Worm (Caenorhabditis elegans) whole organism, L3 larva: ENCODE data around the gene B0303.14.
A peak's percentile ranks its signal among the peaks of the same experiment; 100 is the strongest.

Source experiments
- ZK546.5 ChIP-seq: sonication (generic microtip); optimal IDR thresholded peaks from 2 replicates; lab custom pipeline; 2017; ENCODE audit warnings: missing biosample characterization, missing genetic modification characterization
- ama-1 ChIP-seq: fragments of 150-350 bp; optimal IDR thresholded peaks from 2 replicates; lab custom pipeline; 2018
- egl-5 ChIP-seq: fragments of 150-350 bp; optimal IDR thresholded peaks from 2 replicates; lab custom pipeline; 2017; ENCODE audit warnings: missing biosample characterization, missing genetic modification reagents, missing genetic modification characterization, inconsistent platforms
- eor-1 ChIP-seq, 2 experiments: fragments of 150-350 bp; optimal IDR thresholded peaks; 2 replicates each; lab custom pipeline; 2014 to 2018; ENCODE audit warnings: missing biosample characterization in 2 of 2, missing genetic modification characterization in 2 of 2
- fos-1 ChIP-seq: fragments of 150-350 bp; optimal IDR thresholded peaks from 2 replicates; lab custom pipeline; 2014; ENCODE audit warnings: missing biosample characterization, missing genetic modification characterization
- lin-39 ChIP-seq: fragments of 150-350 bp; optimal IDR thresholded peaks from 2 replicates; lab custom pipeline; 2018; ENCODE audit warnings: missing biosample characterization, missing genetic modification reagents, missing genetic modification characterization
- nhr-12 ChIP-seq: fragments of 150-350 bp; optimal IDR thresholded peaks from 2 replicates; lab custom pipeline; 2014; ENCODE audit warnings: missing biosample characterization, missing genetic modification characterization
- nhr-25 ChIP-seq: sonication (generic microtip); optimal IDR thresholded peaks from 2 replicates; lab custom pipeline; 2017; ENCODE audit warnings: missing biosample characterization, missing genetic modification characterization
- nhr-28 ChIP-seq: fragments of 150-350 bp; optimal IDR thresholded peaks from 2 replicates; lab custom pipeline; 2014; ENCODE audit warnings: missing biosample characterization, missing genetic modification characterization
- unc-62 ChIP-seq: fragments of 150-350 bp; sonication (generic microtip); optimal IDR thresholded peaks from 4 replicates; lab custom pipeline; 2014; ENCODE audit warnings: missing biosample characterization, missing genetic modification reagents, missing genetic modification characterization

DNA sequence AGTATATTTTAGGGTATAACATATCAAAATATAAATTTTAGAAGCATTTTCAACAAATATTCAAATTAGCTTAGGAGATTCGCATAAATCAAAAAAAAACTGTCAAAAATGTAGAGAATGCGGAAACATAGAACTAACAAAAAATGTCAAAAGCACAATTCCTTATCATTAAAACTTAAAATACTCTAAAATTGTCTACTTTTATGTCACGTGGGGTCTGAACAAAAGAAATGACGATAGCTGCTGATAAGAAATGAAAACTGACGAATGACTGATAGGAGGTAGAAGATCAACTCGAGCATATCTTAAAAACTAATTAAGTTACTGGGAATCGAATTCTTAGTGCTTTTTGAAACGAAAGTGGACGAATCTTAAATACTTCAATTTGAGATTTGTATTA is 17.7 kb upstream of the B0303.14 start:
- TF ChIP-seq nhr-12 (tag; lab: Kevin White, UChicago) = no peak
- TF ChIP-seq egl-5 (tag; lab: Kevin White, UChicago) = no peak
- TF ChIP-seq unc-62 (GFP tag; lab: Kevin White, UChicago) = no peak
- no peak for TF ChIP-seq eor-1 (tag; optimal IDR thresholded peaks at IDR 0.05; lab: Kevin White, UChicago)
- no peak for TF ChIP-seq nhr-28 (tag; lab: Kevin White, UChicago)
- TF ChIP-seq ama-1 (lab: Kevin White, UChicago) = no peak
- no peak for TF ChIP-seq ZK546.5
- TF ChIP-seq lin-39 (tag; lab: Kevin White, UChicago) = no peak
- TF ChIP-seq fos-1 = peak; percentile 4
- TF ChIP-seq nhr-25 (tag; lab: Kevin White, UChicago) = no peak
